Worm (Caenorhabditis elegans) whole organism, late embryonic: ENCODE data around the gene C28D4.18.

Source experiments
- ceh-31 ChIP-seq: sonication (generic microtip); optimal IDR thresholded peaks from 2 replicates; lab custom pipeline; 2016; ENCODE audit warnings: missing genetic modification characterization, missing compliant biosample characterization
- fkh-10 ChIP-seq: fragments of 150-350 bp; optimal IDR thresholded peaks from 2 replicates; lab custom pipeline; 2014; ENCODE audit warnings: missing biosample characterization, missing genetic modification reagents, missing genetic modification characterization
- nfya-1 ChIP-seq: sonication (generic microtip); optimal IDR thresholded peaks from 2 replicates; lab custom pipeline; 2017; ENCODE audit warnings: missing genetic modification characterization, mild to moderate bottlenecking, missing compliant biosample characterization, antibody characterized with exemption, moderate library complexity
- pha-4 ChIP-seq: fragments of 150-350 bp; optimal IDR thresholded peaks from 2 replicates; lab custom pipeline; 2018; ENCODE audit warnings: missing biosample characterization, missing genetic modification reagents, missing genetic modification characterization

ce11 chrIV:9709887-9710286 lies 15.2 kb upstream of the C28D4.18 start, which contains the start of gene nhr-38:
- TF ChIP-seq fkh-10 (GFP tag; lab: Kevin White, UChicago) (no peak), pha-4 (tag; lab: Kevin White, UChicago) (no peak), ceh-31 (tag; lab: Kevin White, UChicago) (no peak), nfya-1 (no peak)
